Worm (Caenorhabditis elegans) whole organism, young adult: ENCODE measurements around the gene sas-7.

Experiments used
- F37B4.10 ChIP-seq: fragments of 200-800 bp; sonication (Bioruptor generic); IDR thresholded peaks from 2 replicates; pipeline ENCODE4 v1.3.6; 2022; ENCODE audit warnings: missing genetic modification characterization, missing compliant biosample characterization
- F57A8.1 ChIP-seq: fragments of 200-800 bp; sonication (Bioruptor generic); optimal IDR thresholded peaks from 2 replicates; lab custom pipeline; 2018; ENCODE audit warnings: mild to moderate bottlenecking, missing genetic modification characterization, moderate library complexity, missing compliant biosample characterization
- F57C9.4 ChIP-seq: sonication (generic microtip); optimal IDR thresholded peaks from 2 replicates; lab custom pipeline; 2017; ENCODE audit warnings: mild to moderate bottlenecking, missing genetic modification characterization, missing compliant biosample characterization
- K12H6.12 ChIP-seq: fragments of 200-800 bp; sonication (Bioruptor generic); optimal IDR thresholded peaks from 2 replicates; lab custom pipeline; 2018; ENCODE audit warnings: mild to moderate bottlenecking, missing genetic modification characterization, missing compliant biosample characterization
- T07F8.4 ChIP-seq: sonication (generic microtip); optimal IDR thresholded peaks from 2 replicates; lab custom pipeline; 2016; ENCODE audit warnings: mild to moderate bottlenecking, missing genetic modification characterization, moderate library complexity, missing compliant biosample characterization
- T26A5.8 ChIP-seq: sonication (generic microtip); optimal IDR thresholded peaks from 2 replicates; lab custom pipeline; 2016; ENCODE audit warnings: missing genetic modification characterization, missing compliant biosample characterization
- Y95B8A.8 ChIP-seq: fragments of 200-800 bp; sonication (Bioruptor generic); IDR thresholded peaks from 2 replicates; pipeline ENCODE4 v1.3.6; 2022; ENCODE audit warnings: missing genetic modification reagents, missing genetic modification characterization, missing compliant biosample characterization
- atf-7 ChIP-seq: sonication (generic microtip); optimal IDR thresholded peaks from 2 replicates; lab custom pipeline; 2017; ENCODE audit warnings: mild to moderate bottlenecking, missing genetic modification characterization, missing compliant biosample characterization
- athp-1 ChIP-seq: sonication (generic microtip); optimal IDR thresholded peaks from 2 replicates; lab custom pipeline; 2017; ENCODE audit warnings: mild to moderate bottlenecking, missing genetic modification characterization, missing compliant biosample characterization
- attf-5 ChIP-seq: fragments of 200-800 bp; sonication (Bioruptor generic); optimal IDR thresholded peaks from 2 replicates; lab custom pipeline; 2018; ENCODE audit warnings: mild to moderate bottlenecking, missing genetic modification characterization, missing compliant biosample characterization
- bed-2 ChIP-seq: fragments of 200-800 bp; sonication (Bioruptor generic); IDR thresholded peaks from 2 replicates; pipeline ENCODE4 v1.3.6; 2022; ENCODE audit warnings: missing genetic modification reagents, missing genetic modification characterization, missing compliant biosample characterization
- cebp-1 ChIP-seq, 2 experiments: fragments of 200-800 bp in 1 of 2; sonication (Bioruptor generic) in 1 of 2; sonication (generic microtip) in 1 of 2; IDR thresholded peaks in 1 of 2; optimal IDR thresholded peaks in 1 of 2; 2 replicates each; pipeline versions ENCODE4 v1.3.6 to Lab custom; 2017 to 2022; ENCODE audit warnings: missing compliant biosample characterization in 2 of 2, missing genetic modification characterization in 2 of 2, mild to moderate bottlenecking in 1 of 2, missing genetic modification reagents in 1 of 2, moderate library complexity in 1 of 2
- ceh-79 ChIP-seq: sonication (generic microtip); optimal IDR thresholded peaks from 2 replicates; lab custom pipeline; 2017; ENCODE audit warnings: mild to moderate bottlenecking, missing genetic modification characterization, missing compliant biosample characterization
- chd-7 ChIP-seq: sonication (generic microtip); optimal IDR thresholded peaks from 2 replicates; lab custom pipeline; 2016; ENCODE audit warnings: mild to moderate bottlenecking, missing genetic modification characterization, moderate library complexity, missing compliant biosample characterization
- dox-1 ChIP-seq: fragments of 200-800 bp; sonication (Bioruptor generic); IDR thresholded peaks from 2 replicates; pipeline ENCODE4 v1.3.6; 2022; ENCODE audit warnings: missing genetic modification reagents, missing genetic modification characterization, missing compliant biosample characterization
- efl-1 ChIP-seq: fragments of 150-350 bp; optimal IDR thresholded peaks from 2 replicates; lab custom pipeline; 2014; ENCODE audit warnings: missing biosample characterization, missing genetic modification reagents, missing genetic modification characterization
- egl-18 ChIP-seq: fragments of 200-800 bp; sonication (Bioruptor generic); IDR thresholded peaks from 2 replicates; pipeline ENCODE4 v1.3.6; 2022; ENCODE audit warnings: missing genetic modification reagents, missing genetic modification characterization, missing compliant biosample characterization
- ekl-4 ChIP-seq: fragments of 200-800 bp; sonication (Bioruptor generic); IDR thresholded peaks from 2 replicates; pipeline ENCODE4 v1.3.6; 2022; ENCODE audit warnings: missing genetic modification reagents, missing genetic modification characterization, missing compliant biosample characterization
- fkh-3 ChIP-seq: sonication (generic microtip); optimal IDR thresholded peaks from 2 replicates; lab custom pipeline; 2016; ENCODE audit warnings: mild to moderate bottlenecking, missing genetic modification characterization, missing compliant biosample characterization
- gei-17 ChIP-seq: fragments of 200-800 bp; sonication (Bioruptor generic); optimal IDR thresholded peaks from 2 replicates; lab custom pipeline; 2018; ENCODE audit warnings: mild to moderate bottlenecking, missing genetic modification characterization, missing compliant biosample characterization
- hmg-1.2 ChIP-seq: fragments of 200-800 bp; sonication (Bioruptor generic); IDR thresholded peaks from 2 replicates; pipeline ENCODE4 v1.3.6; 2022; ENCODE audit warnings: missing genetic modification reagents, missing genetic modification characterization, missing compliant biosample characterization
- let-526 ChIP-seq: fragments of 200-800 bp; sonication (Bioruptor generic); IDR thresholded peaks from 2 replicates; pipeline ENCODE4 v1.3.6; 2022; ENCODE audit warnings: missing genetic modification reagents, missing genetic modification characterization, missing compliant biosample characterization
- let-607 ChIP-seq, 2 experiments: fragments of 200-800 bp in 1 of 2; sonication (Bioruptor generic) in 1 of 2; sonication (generic microtip) in 1 of 2; optimal IDR thresholded peaks; 2 replicates each; lab custom pipeline; 2016 to 2018; ENCODE audit warnings: mild to moderate bottlenecking in 2 of 2, missing compliant biosample characterization in 2 of 2, missing genetic modification characterization in 2 of 2, moderate library complexity in 2 of 2, missing genotype in 1 of 2
- lin-26 ChIP-seq: fragments of 200-800 bp; sonication (Bioruptor generic); IDR thresholded peaks from 2 replicates; pipeline ENCODE4 v1.3.6; 2022; ENCODE audit warnings: missing genetic modification reagents, missing genetic modification characterization, missing compliant biosample characterization
- lin-40 ChIP-seq: sonication (generic microtip); optimal IDR thresholded peaks from 2 replicates; lab custom pipeline; 2016; ENCODE audit warnings: missing genetic modification characterization, mild to moderate bottlenecking, missing compliant biosample characterization, missing genotype, missing genetic modification reagents
- lin-54 ChIP-seq: fragments of 200-800 bp; sonication (Bioruptor generic); optimal IDR thresholded peaks from 2 replicates; lab custom pipeline; 2018; ENCODE audit warnings: mild to moderate bottlenecking, missing genetic modification characterization, missing compliant biosample characterization
- lir-1 ChIP-seq: fragments of 200-800 bp; sonication (Bioruptor generic); conservative IDR thresholded peaks from 2 replicates; pipeline ENCODE4 v1.3.6; 2022; ENCODE audit warnings: missing genetic modification reagents, missing genetic modification characterization, missing compliant biosample characterization
- lsl-1 ChIP-seq: fragments of 200-800 bp; sonication (Bioruptor generic); optimal IDR thresholded peaks from 2 replicates; lab custom pipeline; 2018; ENCODE audit warnings: mild to moderate bottlenecking, missing genetic modification characterization, moderate library complexity, missing compliant biosample characterization
- madf-3 ChIP-seq: fragments of 200-800 bp; sonication (Bioruptor generic); IDR thresholded peaks from 2 replicates; pipeline ENCODE4 v1.3.6; 2022; ENCODE audit warnings: missing genetic modification reagents, missing genetic modification characterization, missing compliant biosample characterization
- madf-6 ChIP-seq: fragments of 200-800 bp; sonication (Bioruptor generic); IDR thresholded peaks from 2 replicates; pipeline ENCODE4 v1.3.6; 2022; ENCODE audit warnings: missing genetic modification reagents, missing genetic modification characterization, missing compliant biosample characterization
- mcd-1 ChIP-seq: fragments of 200-800 bp; sonication (Bioruptor generic); IDR thresholded peaks from 2 replicates; pipeline ENCODE4 v1.3.6; 2022; ENCODE audit warnings: missing genetic modification reagents, missing genetic modification characterization, missing compliant biosample characterization
- nfyb-1 ChIP-seq: fragments of 200-800 bp; sonication (Bioruptor generic); IDR thresholded peaks from 2 replicates; pipeline ENCODE4 v1.3.6; 2022; ENCODE audit warnings: missing genetic modification reagents, missing genetic modification characterization, missing compliant biosample characterization
- nhr-120 ChIP-seq: fragments of 200-800 bp; sonication (Bioruptor generic); IDR thresholded peaks from 2 replicates; pipeline ENCODE4 v1.3.6; 2022; ENCODE audit warnings: missing genetic modification characterization, missing compliant biosample characterization
- nhr-179 ChIP-seq: sonication (generic microtip); optimal IDR thresholded peaks from 2 replicates; lab custom pipeline; 2016; ENCODE audit warnings: mild to moderate bottlenecking, missing genetic modification characterization, missing compliant biosample characterization
- nhr-80 ChIP-seq: sonication (generic microtip); optimal IDR thresholded peaks from 2 replicates; lab custom pipeline; 2016; ENCODE audit warnings: missing genetic modification characterization, missing compliant biosample characterization
- pha-4 ChIP-seq: fragments of 150-350 bp; sonication (generic microtip); optimal IDR thresholded peaks from 2 replicates; lab custom pipeline; 2014; ENCODE audit warnings: missing biosample characterization, missing genetic modification reagents, missing genetic modification characterization
- rcor-1 ChIP-seq: fragments of 200-800 bp; sonication (Bioruptor generic); IDR thresholded peaks from 2 replicates; pipeline ENCODE4 v1.3.6; 2022; ENCODE audit warnings: missing genetic modification reagents, missing genetic modification characterization, missing compliant biosample characterization
- snpc-3.4 ChIP-seq: sonication (generic microtip); optimal IDR thresholded peaks from 2 replicates; lab custom pipeline; 2017; ENCODE audit warnings: missing genetic modification characterization, mild to moderate bottlenecking, missing compliant biosample characterization, antibody characterized with exemption, moderate library complexity, missing genotype, missing genetic modification reagents
- tbp1 ChIP-seq: fragments of 200-800 bp; sonication (Bioruptor generic); optimal IDR thresholded peaks from 2 replicates; lab custom pipeline; 2018; ENCODE audit warnings: mild to moderate bottlenecking, missing genetic modification characterization, missing compliant biosample characterization
- tlf-1 ChIP-seq: fragments of 200-800 bp; sonication (Bioruptor generic); optimal IDR thresholded peaks from 2 replicates; lab custom pipeline; 2018; ENCODE audit warnings: mild to moderate bottlenecking, missing genetic modification characterization, missing compliant biosample characterization
- unc-130 ChIP-seq: sonication (generic microtip); optimal IDR thresholded peaks from 2 replicates; lab custom pipeline; 2016; ENCODE audit warnings: missing genetic modification reagents, missing genetic modification characterization, missing compliant biosample characterization
- xnd-1 ChIP-seq: sonication (generic microtip); optimal IDR thresholded peaks from 2 replicates; lab custom pipeline; 2016; ENCODE audit warnings: missing genotype, missing genetic modification reagents, missing genetic modification characterization, missing compliant biosample characterization
- zfh-2 ChIP-seq: fragments of 200-800 bp; sonication (Bioruptor generic); conservative IDR thresholded peaks from 2 replicates; pipeline ENCODE4 v1.3.6; 2022; ENCODE audit warnings: missing genetic modification reagents, missing genetic modification characterization, missing compliant biosample characterization
- zim-3 ChIP-seq: sonication (generic microtip); optimal IDR thresholded peaks from 2 replicates; lab custom pipeline; 2017; ENCODE audit warnings: mild to moderate bottlenecking, missing genetic modification characterization, moderate library complexity, missing compliant biosample characterization
- ztf-18 ChIP-seq: sonication (generic microtip); optimal IDR thresholded peaks from 2 replicates; lab custom pipeline; 2016; ENCODE audit warnings: missing genotype, mild to moderate bottlenecking, missing genetic modification characterization, missing compliant biosample characterization
- ztf-26 ChIP-seq: sonication (generic microtip); optimal IDR thresholded peaks from 2 replicates; lab custom pipeline; 2017; ENCODE audit warnings: missing genetic modification characterization, missing compliant biosample characterization
- ztf-6 ChIP-seq: fragments of 200-800 bp; sonication (Bioruptor generic); IDR thresholded peaks from 2 replicates; pipeline ENCODE4 v1.3.6; 2022; ENCODE audit warnings: missing genetic modification reagents, missing genetic modification characterization, missing compliant biosample characterization

sas-7 gene

ce11 chrIII:10333961-10334542 lies 13.2 kb downstream of the sas-7 start, which contains the start of the genes jmjd-4 and mev-1:
TSS of gene jmjd-4 (minus strand) at chrIII:10334018.
TSS of gene mev-1 (plus strand) at chrIII:10334277.
- 0 out of 2 replicates have a peak, but pooled peaks have one; percentile 13 for TF ChIP-seq lin-26 (GFP tag; lab: Robert Waterston, UW)
- 0 out of 2 replicates have a peak, but pooled peaks have one; percentile 32 for TF ChIP-seq cebp-1 (GFP tag; IDR thresholded peaks at IDR 0.05; lab: Robert Waterston, UW)
- TF ChIP-seq cebp-1 (tag; optimal IDR thresholded peaks at IDR 0.05; lab: Kevin White, UChicago), result peak; percentile 89
- TF ChIP-seq unc-130, result no peak
- TF ChIP-seq ceh-79 (tag; lab: Kevin White, UChicago), result peak; percentile 52
- peak; percentile 84 for TF ChIP-seq nhr-80 (tag; lab: Kevin White, UChicago)
- peak; percentile 63 for TF ChIP-seq snpc-3.4 (tag; lab: Kevin White, UChicago)
- peak; percentile 66 for TF ChIP-seq pha-4
- no peak for TF ChIP-seq ztf-6 (GFP tag; lab: Robert Waterston, UW)
- no peak for TF ChIP-seq egl-18 (GFP tag; lab: Robert Waterston, UW)
- TF ChIP-seq nfyb-1 (GFP tag; lab: Robert Waterston, UW), result peak; percentile 84
- TF ChIP-seq T07F8.4 (tag; lab: Kevin White, UChicago), result no peak
- TF ChIP-seq T26A5.8 (tag; lab: Kevin White, UChicago), result no peak
- TF ChIP-seq nhr-120 (GFP tag; lab: Robert Waterston, UW), result no peak
- TF ChIP-seq xnd-1 (tag; lab: Kevin White, UChicago), result peak; percentile 76
- TF ChIP-seq ztf-18 (tag; lab: Kevin White, UChicago), result peak; percentile 98
- peak; percentile 61 for TF ChIP-seq atf-7 (tag; lab: Kevin White, UChicago)
- peak; percentile 94 for TF ChIP-seq dox-1 (GFP tag; lab: Robert Waterston, UW)
- peak; percentile 80 for TF ChIP-seq ekl-4
- TF ChIP-seq lin-54 (GFP tag; lab: Kevin White, UChicago), result peak; percentile 92
- peak; percentile 81 for TF ChIP-seq lsl-1 (GFP tag; lab: Kevin White, UChicago)
- TF ChIP-seq K12H6.12 (tag; lab: Kevin White, UChicago), result peak; percentile 55
- TF ChIP-seq ztf-26 (tag; lab: Kevin White, UChicago), result peak; percentile 85
- TF ChIP-seq zim-3 (tag; lab: Kevin White, UChicago), result no peak
- TF ChIP-seq mcd-1, result peak; percentile 94
- TF ChIP-seq lir-1 (GFP tag; lab: Robert Waterston, UW), result peak; percentile 63; the same call in 1 of the 2 replicates
- peak; percentile 87 for TF ChIP-seq madf-6 (GFP tag; lab: Robert Waterston, UW)
- peak; percentile 53 for TF ChIP-seq gei-17 (GFP tag; lab: Kevin White, UChicago)
- peak; percentile 82 for TF ChIP-seq tlf-1 (GFP tag; lab: Kevin White, UChicago)
- peak; percentile 81 for TF ChIP-seq rcor-1 (GFP tag; lab: Robert Waterston, UW)
- TF ChIP-seq attf-5 (GFP tag; lab: Kevin White, UChicago), result peak; percentile 92
- TF ChIP-seq efl-1 (GFP tag; lab: Kevin White, UChicago), result peak; percentile 51
- 0 out of 2 replicates have a peak, but pooled peaks have one; percentile 8 for TF ChIP-seq F37B4.10 (GFP tag; lab: Robert Waterston, UW)
- 0 out of 2 replicates have a peak, but pooled peaks have one; percentile 12 for TF ChIP-seq bed-2 (GFP tag; lab: Robert Waterston, UW)
- TF ChIP-seq fkh-3, result no peak
- TF ChIP-seq hmg-1.2 (GFP tag; lab: Robert Waterston, UW), result peak; percentile 67
- no peak for TF ChIP-seq F57A8.1
- TF ChIP-seq lin-40, result peak; percentile 89
- TF ChIP-seq F57C9.4 (tag; lab: Kevin White, UChicago), result no peak
- TF ChIP-seq athp-1 (tag; lab: Kevin White, UChicago), result peak; percentile 7
- peak; percentile 66 for TF ChIP-seq tbp1
- peak; percentile 80 for TF ChIP-seq madf-3 (GFP tag; lab: Robert Waterston, UW)
- peak; percentile 84 for TF ChIP-seq zfh-2 (GFP tag; lab: Robert Waterston, UW)
- TF ChIP-seq let-607 (tag; optimal IDR thresholded peaks at IDR 0.05; lab: Kevin White, UChicago), result peak; percentile 58 to 75
- TF ChIP-seq Y95B8A.8, result no peak
- TF ChIP-seq chd-7 (tag; lab: Kevin White, UChicago), result peak; percentile 0
- no peak for TF ChIP-seq let-526 (GFP tag; lab: Robert Waterston, UW)
- TF ChIP-seq nhr-179 (tag; lab: Kevin White, UChicago), result no peak
